Worm (Caenorhabditis elegans) whole organism, late embryonic: Measurements from ENCODE around the gene H04D03.7.

ENCODE experiments used
- ama-1 ChIP-seq: fragments of 150-350 bp; optimal IDR thresholded peaks from 2 replicates; lab custom pipeline; 2014
- ceh-30 ChIP-seq: fragments of 150-350 bp; optimal IDR thresholded peaks from 2 replicates; lab custom pipeline; 2014; ENCODE audit warnings: missing biosample characterization, missing genetic modification characterization
- ceh-6 ChIP-seq: fragments of 200-800 bp; sonication (Bioruptor generic); optimal IDR thresholded peaks from 2 replicates; lab custom pipeline; 2018; ENCODE audit warnings: mild to moderate bottlenecking, missing genetic modification characterization, missing compliant biosample characterization
- ceh-9 ChIP-seq: sonication (generic microtip); optimal IDR thresholded peaks from 2 replicates; lab custom pipeline; 2016; ENCODE audit warnings: mild to moderate bottlenecking, missing genetic modification characterization, inconsistent platforms, missing compliant biosample characterization
- fkh-10 ChIP-seq: fragments of 150-350 bp; optimal IDR thresholded peaks from 2 replicates; lab custom pipeline; 2014; ENCODE audit warnings: missing biosample characterization, missing genetic modification reagents, missing genetic modification characterization
- madf-2 ChIP-seq: sonication (generic microtip); optimal IDR thresholded peaks from 2 replicates; lab custom pipeline; 2017; ENCODE audit warnings: missing genetic modification characterization, missing compliant biosample characterization
- nhr-11 ChIP-seq: fragments of 150-350 bp; optimal IDR thresholded peaks from 2 replicates; lab custom pipeline; 2014; ENCODE audit warnings: missing biosample characterization, missing genetic modification characterization
- pqm-1 ChIP-seq: sonication (generic microtip); optimal IDR thresholded peaks from 2 replicates; lab custom pipeline; 2016; ENCODE audit warnings: missing genetic modification characterization, missing compliant biosample characterization
- tbx-2 ChIP-seq: sonication (generic microtip); optimal IDR thresholded peaks from 2 replicates; lab custom pipeline; 2016; ENCODE audit warnings: missing genetic modification characterization, missing compliant biosample characterization
- tbx-7 ChIP-seq: sonication (generic microtip); optimal IDR thresholded peaks from 2 replicates; lab custom pipeline; 2016; ENCODE audit warnings: missing genotype, missing genetic modification characterization, missing compliant biosample characterization
- unc-42 ChIP-seq: sonication (generic microtip); optimal IDR thresholded peaks from 2 replicates; lab custom pipeline; 2016; ENCODE audit warnings: missing genotype, missing genetic modification characterization, missing compliant biosample characterization

- no peak for TF ChIP-seq madf-2 (tag; lab: Kevin White, UChicago)
- no peak for TF ChIP-seq tbx-7 (tag; lab: Kevin White, UChicago)
- no peak for TF ChIP-seq nhr-11 (tag; lab: Kevin White, UChicago)
- TF ChIP-seq ceh-9 = no peak
- no peak for TF ChIP-seq tbx-2 (tag; lab: Kevin White, UChicago)
- no peak for TF ChIP-seq unc-42 (tag; lab: Kevin White, UChicago)
- TF ChIP-seq ama-1 (lab: Kevin White, UChicago) = no peak
- no peak for TF ChIP-seq pqm-1
- TF ChIP-seq ceh-30 (tag; lab: Kevin White, UChicago) = no peak
- no peak for TF ChIP-seq fkh-10 (GFP tag; lab: Kevin White, UChicago)
- no peak for TF ChIP-seq ceh-6 (GFP tag; lab: Kevin White, UChicago)
Observed at ce11 chrIII:10427882-10428281, 18.7 kb downstream of the H04D03.7 start, which contains the start of gene prp-3.
